Worm (Caenorhabditis elegans): Measurements from ENCODE around the gene viro-2.

viro-2 gene

DNA sequence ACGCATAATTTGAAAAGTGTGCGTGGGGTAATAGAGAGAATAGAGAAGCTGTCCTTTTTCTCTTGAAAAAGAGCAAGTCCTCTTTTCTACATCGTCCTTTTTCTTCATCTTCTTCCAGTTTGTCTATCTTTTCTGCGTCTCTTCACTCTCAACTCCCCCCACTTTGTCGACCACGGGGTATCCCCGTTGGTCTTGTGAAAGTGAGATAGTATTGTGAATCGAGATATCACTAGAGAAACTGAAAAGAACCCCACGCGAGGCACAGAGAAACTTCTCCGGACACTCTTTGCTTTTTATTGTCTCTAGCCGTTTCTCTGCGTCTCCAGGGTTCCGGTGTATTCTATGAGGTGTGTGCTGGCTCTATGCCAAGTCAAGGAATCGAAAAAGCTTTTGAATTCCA is 26.9 kb downstream of the viro-2 start (continued):
- TF ChIP-seq T23F11.4 (GFP tag; optimal IDR thresholded peaks at IDR 0.05) = no peak
- peak; percentile 98 for TF ChIP-seq hlh-30 (tag; optimal IDR thresholded peaks at IDR 0.05; ENCODE audit: insufficient read depth)
- TF ChIP-seq dve-1 (tag; optimal IDR thresholded peaks at IDR 0.05) = peak; percentile 41
- no peak for TF ChIP-seq unc-3 (GFP tag; conservative IDR thresholded peaks at IDR 0.05)
- TF ChIP-seq unc-3 (tag; optimal IDR thresholded peaks at IDR 0.05) = peak; percentile 45
- TF ChIP-seq unc-42 (tag; optimal IDR thresholded peaks at IDR 0.05) = peak; percentile 65
- TF ChIP-seq unc-86 (tag; optimal IDR thresholded peaks at IDR 0.05) = peak; percentile 32
- TF ChIP-seq nhr-232 (tag; optimal IDR thresholded peaks at IDR 0.05) = no peak
- peak; percentile 53 for TF ChIP-seq ceh-14 (tag; optimal IDR thresholded peaks at IDR 0.05)
- TF ChIP-seq pqm-1 (tag; optimal IDR thresholded peaks at IDR 0.05) = peak; percentile 71
- TF ChIP-seq ceh-2 (tag; optimal IDR thresholded peaks at IDR 0.05) = peak; percentile 30
- peak; percentile 68 for TF ChIP-seq ets-4 (tag; optimal IDR thresholded peaks at IDR 0.05)
- peak; percentile 65 for TF ChIP-seq K09A11.1 (tag; optimal IDR thresholded peaks at IDR 0.05; ENCODE audit: insufficient read depth)
- TF ChIP-seq dmd-4 (tag; optimal IDR thresholded peaks at IDR 0.05; ENCODE audit: borderline replicate concordance) = peak; percentile 35
- no peak for TF ChIP-seq pag-3 (tag; optimal IDR thresholded peaks at IDR 0.05; ENCODE audit: borderline replicate concordance)
- TF ChIP-seq tbx-7 (tag; optimal IDR thresholded peaks at IDR 0.05) = no peak
- no peak for TF ChIP-seq eyg-1 (tag; optimal IDR thresholded peaks at IDR 0.05)
- TF ChIP-seq elt-2 (tag; optimal IDR thresholded peaks at IDR 0.05) = no peak
- no peak for TF ChIP-seq ahr-1 (tag; optimal IDR thresholded peaks at IDR 0.05)
- peak; percentile 48 for TF ChIP-seq fkh-10 (GFP tag; optimal IDR thresholded peaks at IDR 0.05)
- peak; percentile 47 for TF ChIP-seq C08G9.2 (tag; optimal IDR thresholded peaks at IDR 0.05)
- TF ChIP-seq F13H6.1 (tag; optimal IDR thresholded peaks at IDR 0.05) = peak; percentile 16
- no peak for TF ChIP-seq K02D7.2 (tag; optimal IDR thresholded peaks at IDR 0.05)
- no peak for TF ChIP-seq madf-2 (tag; optimal IDR thresholded peaks at IDR 0.05)
- TF ChIP-seq zip-5 (tag; optimal IDR thresholded peaks at IDR 0.05) = peak; percentile 3
- TF ChIP-seq lin-11 (tag; optimal IDR thresholded peaks at IDR 0.05) = no peak
- TF ChIP-seq pat-9 (tag; optimal IDR thresholded peaks at IDR 0.05) = peak; percentile 34
- no peak for TF ChIP-seq elt-4 (tag; optimal IDR thresholded peaks at IDR 0.05)
- peak; percentile 90 for TF ChIP-seq ceh-18 (tag; optimal IDR thresholded peaks at IDR 0.05)
- TF ChIP-seq ceh-9 (tag; optimal IDR thresholded peaks at IDR 0.05) = no peak
- no peak for TF ChIP-seq ceh-6 (GFP tag; optimal IDR thresholded peaks at IDR 0.05)
- TF ChIP-seq sox-2 (GFP tag; IDR thresholded peaks at IDR 0.05) = no peak; the same call in 1 of the 2 replicates
- no peak for TF ChIP-seq ceh-45 (GFP tag; IDR thresholded peaks at IDR 0.05)
- no peak for TF ChIP-seq che-1 (tag; optimal IDR thresholded peaks at IDR 0.05)
- TF ChIP-seq odd-2 (tag; optimal IDR thresholded peaks at IDR 0.05) = no peak
- TF ChIP-seq pros-1 (tag; optimal IDR thresholded peaks at IDR 0.05) = peak; percentile 84

DNA sequence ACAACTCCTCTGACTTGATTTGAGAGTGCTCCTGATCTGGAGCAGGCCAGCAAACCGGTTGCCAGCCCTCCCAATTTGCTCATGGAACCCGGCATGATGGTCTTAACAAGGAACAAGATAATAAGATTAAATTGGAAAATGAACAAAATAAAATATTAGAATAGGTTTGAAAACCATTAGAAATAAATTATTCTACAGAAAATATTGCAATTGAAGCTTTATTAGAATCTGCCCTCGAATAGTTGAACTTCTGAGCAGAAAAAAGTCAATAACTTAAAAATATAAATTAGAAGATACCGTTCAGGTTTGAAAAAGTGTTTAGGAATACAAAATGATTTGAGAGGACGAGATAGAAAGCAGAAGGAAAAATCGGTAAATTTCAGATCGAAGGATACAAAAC is 30.0 kb downstream of the viro-2 start, which contains the start of gene nuo-4:
nuo-4 (minus strand) TSS at position 101 of the 400 bp plus-strand sequence.
- no peak for TF ChIP-seq fkh-6 (tag; optimal IDR thresholded peaks at IDR 0.05)
- no peak for TF ChIP-seq hlh-8 (tag; optimal IDR thresholded peaks at IDR 0.05)
- no peak for TF ChIP-seq F13H6.1 (tag; optimal IDR thresholded peaks at IDR 0.05)
- no peak for TF ChIP-seq lin-11 (tag; optimal IDR thresholded peaks at IDR 0.05)
- TF ChIP-seq lim-6 (tag; optimal IDR thresholded peaks at IDR 0.05) = no peak
- TF ChIP-seq ceh-2 (tag; optimal IDR thresholded peaks at IDR 0.05) = no peak

DNA sequence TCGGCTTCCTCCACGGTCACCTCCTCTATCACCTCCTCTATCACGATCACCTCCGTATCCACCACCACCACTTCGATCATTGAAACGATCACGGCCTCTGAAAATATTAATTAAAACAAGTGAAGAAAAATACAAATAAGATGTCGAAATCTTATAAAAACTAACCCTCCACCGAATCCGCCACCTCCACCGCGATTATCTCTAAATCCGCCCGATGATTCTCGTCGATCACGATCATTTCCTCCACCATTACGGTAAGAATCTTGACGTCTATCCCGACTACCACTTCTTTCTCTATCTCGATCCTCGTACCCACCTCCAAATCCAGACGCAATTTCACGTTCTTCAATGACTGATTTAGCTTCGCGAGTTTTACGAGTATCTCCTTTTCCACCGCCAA is 30.5 kb downstream of the viro-2 start:
- TF ChIP-seq ztf-16 (tag; optimal IDR thresholded peaks at IDR 0.05) (no peak), tbx-2 (tag; optimal IDR thresholded peaks at IDR 0.05) (no peak), pros-1 (tag; optimal IDR thresholded peaks at IDR 0.05) (no peak), C08G9.2 (tag; optimal IDR thresholded peaks at IDR 0.05) (no peak), ceh-30 (tag; optimal IDR thresholded peaks at IDR 0.05) (no peak), F13H6.1 (tag; optimal IDR thresholded peaks at IDR 0.05) (no peak), fkh-6 (tag; optimal IDR thresholded peaks at IDR 0.05) (no peak), gmeb-2 (tag; optimal IDR thresholded peaks at IDR 0.05) (no peak), madf-2 (tag; optimal IDR thresholded peaks at IDR 0.05) (no peak), ceh-48 (tag; optimal IDR thresholded peaks at IDR 0.05) (no peak), ahr-1 (tag; optimal IDR thresholded peaks at IDR 0.05) (no peak), ceh-2 (tag; optimal IDR thresholded peaks at IDR 0.05) (no peak), T23F11.4 (GFP tag; optimal IDR thresholded peaks at IDR 0.05) (no peak), dmd-4 (tag; optimal IDR thresholded peaks at IDR 0.05; ENCODE audit: borderline replicate concordance) (no peak), tbx-7 (tag; optimal IDR thresholded peaks at IDR 0.05) (no peak), pag-3 (tag; optimal IDR thresholded peaks at IDR 0.05; ENCODE audit: borderline replicate concordance) (no peak), ceh-18 (tag; optimal IDR thresholded peaks at IDR 0.05) (no peak), unc-42 (tag; optimal IDR thresholded peaks at IDR 0.05) (no peak)

Data from whole organism, late embryonic.